Worm (Caenorhabditis elegans) whole organism, mixed stage, embryonic: ENCODE data around the gene rab-6.1.

ENCODE experiments used
- elt-1 ChIP-seq: sonication (generic microtip); optimal IDR thresholded peaks from 2 replicates; lab custom pipeline; 2017; ENCODE audit warnings: missing genetic modification characterization, mild to moderate bottlenecking, missing compliant biosample characterization, antibody characterized with exemption, moderate library complexity, borderline replicate concordance; ENCODE audit not compliant: insufficient read depth
- elt-3 ChIP-seq: fragments of 150-350 bp; optimal IDR thresholded peaks from 2 replicates; lab custom pipeline; 2014; ENCODE audit warnings: missing biosample characterization, missing genetic modification characterization
- flh-1 ChIP-seq: fragments of 200-800 bp; sonication (Bioruptor generic); optimal IDR thresholded peaks from 2 replicates; lab custom pipeline; 2018; ENCODE audit warnings: mild to moderate bottlenecking, missing genetic modification characterization, moderate library complexity, missing compliant biosample characterization
- ham-2 ChIP-seq: fragments of 200-800 bp; sonication (Bioruptor generic); optimal IDR thresholded peaks from 2 replicates; lab custom pipeline; 2018; ENCODE audit warnings: mild to moderate bottlenecking, missing genetic modification characterization, missing compliant biosample characterization
- lsy-2 ChIP-seq: fragments of 150-350 bp; optimal IDR thresholded peaks from 2 replicates; lab custom pipeline; 2014; ENCODE audit warnings: missing biosample characterization, missing genetic modification characterization
- mep-1 ChIP-seq: fragments of 150-350 bp; optimal IDR thresholded peaks from 2 replicates; lab custom pipeline; 2017; ENCODE audit warnings: missing biosample characterization, missing genetic modification reagents, missing genetic modification characterization, inconsistent platforms
- nhr-237 ChIP-seq: fragments of 150-350 bp; optimal IDR thresholded peaks from 2 replicates; lab custom pipeline; 2014; ENCODE audit warnings: missing biosample characterization, missing genetic modification characterization
- nhr-76 ChIP-seq: sonication (generic microtip); optimal IDR thresholded peaks from 2 replicates; lab custom pipeline; 2017; ENCODE audit warnings: missing biosample characterization, missing genetic modification characterization
- pha-4 ChIP-seq: fragments of 150-350 bp; optimal IDR thresholded peaks from 2 replicates; lab custom pipeline; 2018; ENCODE audit warnings: missing biosample characterization, missing genetic modification reagents, missing genetic modification characterization
- sem-2 ChIP-seq: fragments of 200-800 bp; sonication (Bioruptor generic); optimal IDR thresholded peaks from 2 replicates; lab custom pipeline; 2018; ENCODE audit warnings: mild to moderate bottlenecking, missing genetic modification characterization, missing compliant biosample characterization
- ztf-11 ChIP-seq: fragments of 150-350 bp; optimal IDR thresholded peaks from 2 replicates; lab custom pipeline; 2014; ENCODE audit warnings: missing biosample characterization, missing genetic modification characterization

- TF ChIP-seq pha-4 (tag; lab: Kevin White, UChicago) (no peak), elt-1 (tag; lab: Kevin White, UChicago) (no peak), nhr-76 (tag; lab: Kevin White, UChicago) (no peak), flh-1 (GFP tag; lab: Kevin White, UChicago) (no peak), sem-2 (GFP tag; lab: Kevin White, UChicago) (no peak), ztf-11 (tag; lab: Kevin White, UChicago) (no peak), elt-3 (tag; lab: Kevin White, UChicago) (no peak), nhr-237 (tag; lab: Kevin White, UChicago) (no peak), mep-1 (no peak), ham-2 (GFP tag; lab: Kevin White, UChicago) (no peak), lsy-2 (tag; lab: Kevin White, UChicago) (no peak)
These were observed 30.9 kb downstream of the rab-6.1 start for ce11 chrIII:8974835-8975234.
